Worm (Caenorhabditis elegans) whole organism, L4 larva: ENCODE data around the gene F23F1.10.
A peak's percentile ranks its signal among the peaks of the same experiment; 100 is the strongest.

ENCODE experiments used
- F44E2.7 ChIP-seq: fragments of 200-800 bp; sonication (Bioruptor generic); IDR thresholded peaks from 2 replicates; pipeline ENCODE4 v2.1.2; 2022; ENCODE audit warnings: missing genetic modification characterization, missing compliant biosample characterization
- T20F7.1 ChIP-seq: fragments of 200-800 bp; sonication (Bioruptor generic); optimal IDR thresholded peaks from 2 replicates; lab custom pipeline; 2018; ENCODE audit warnings: mild to moderate bottlenecking, missing genetic modification characterization, missing compliant biosample characterization
- Y105C5A.15 ChIP-seq: fragments of 200-800 bp; sonication (Bioruptor generic); IDR thresholded peaks from 2 replicates; pipeline ENCODE4 v1.3.6; 2022; ENCODE audit warnings: missing genetic modification characterization, missing compliant biosample characterization
- Y75B8A.6 ChIP-seq: fragments of 200-800 bp; sonication (Bioruptor generic); IDR thresholded peaks from 2 replicates; pipeline ENCODE4 v1.3.6; 2022; ENCODE audit warnings: missing genetic modification reagents, missing genetic modification characterization, missing compliant biosample characterization
- ceh-82 ChIP-seq: sonication (generic microtip); optimal IDR thresholded peaks from 2 replicates; lab custom pipeline; 2017; ENCODE audit warnings: missing biosample characterization, missing genetic modification characterization
- cey-2 ChIP-seq: sonication (generic microtip); optimal IDR thresholded peaks from 3 replicates; lab custom pipeline; 2017; ENCODE audit warnings: missing genetic modification characterization, mild to moderate bottlenecking, missing compliant biosample characterization, antibody characterized with exemption, borderline replicate concordance; ENCODE audit not compliant: insufficient read depth
- dmd-6 ChIP-seq: fragments of 200-800 bp; sonication (Bioruptor generic); IDR thresholded peaks from 2 replicates; pipeline ENCODE4 v1.3.6; 2022; ENCODE audit warnings: missing genetic modification reagents, missing genetic modification characterization, missing compliant biosample characterization
- dmd-8 ChIP-seq: fragments of 200-800 bp; sonication (Bioruptor generic); IDR thresholded peaks from 2 replicates; pipeline ENCODE4 v1.3.6; 2022; ENCODE audit warnings: missing genetic modification characterization, missing compliant biosample characterization
- duxl-1 ChIP-seq: sonication (generic microtip); optimal IDR thresholded peaks from 2 replicates; lab custom pipeline; 2016; ENCODE audit warnings: mild to moderate bottlenecking, missing genetic modification characterization, moderate library complexity, missing compliant biosample characterization; ENCODE audit not compliant: poor library complexity
- dve-1 ChIP-seq: sonication (generic microtip); optimal IDR thresholded peaks from 2 replicates; lab custom pipeline; 2017; ENCODE audit warnings: antibody characterized with exemption, mild to moderate bottlenecking, missing genetic modification characterization, missing compliant biosample characterization; ENCODE audit not compliant: insufficient read depth
- fkh-10 ChIP-seq: fragments of 150-350 bp; optimal IDR thresholded peaks from 2 replicates; lab custom pipeline; 2014; ENCODE audit warnings: missing biosample characterization, missing genetic modification reagents, missing genetic modification characterization
- lin-1 ChIP-seq: fragments of 200-800 bp; sonication (Bioruptor generic); IDR thresholded peaks from 2 replicates; pipeline ENCODE4 v1.3.6; 2022; ENCODE audit warnings: missing genetic modification reagents, missing genetic modification characterization, missing compliant biosample characterization
- lin-13 ChIP-seq: fragments of 150-350 bp; optimal IDR thresholded peaks from 2 replicates; lab custom pipeline; 2014; ENCODE audit warnings: missing biosample characterization, missing genetic modification reagents, missing genetic modification characterization
- lin-15B ChIP-seq: fragments of 150-350 bp; sonication (generic microtip); optimal IDR thresholded peaks from 3 replicates; lab custom pipeline; 2014; ENCODE audit warnings: missing biosample characterization, missing genetic modification characterization
- lin-29 ChIP-seq: fragments of 200-800 bp; sonication (Bioruptor generic); IDR thresholded peaks from 2 replicates; pipeline ENCODE4 v1.3.6; 2022; ENCODE audit warnings: missing genetic modification reagents, missing genetic modification characterization, missing compliant biosample characterization
- lin-38 ChIP-seq: fragments of 200-800 bp; sonication (Bioruptor generic); IDR thresholded peaks from 2 replicates; pipeline ENCODE4 v1.3.6; 2022; ENCODE audit warnings: missing genetic modification reagents, missing genetic modification characterization, missing compliant biosample characterization
- lin-39 ChIP-seq: fragments of 150-350 bp; optimal IDR thresholded peaks from 2 replicates; lab custom pipeline; 2014; ENCODE audit warnings: missing biosample characterization, missing genetic modification reagents, missing genetic modification characterization
- mdl-1 ChIP-seq, 2 experiments: fragments of 150-350 bp in 1 of 2; sonication (generic microtip) in 1 of 2; optimal IDR thresholded peaks; 2 replicates each; lab custom pipeline; 2014 to 2017; ENCODE audit warnings: missing biosample characterization in 2 of 2, missing genetic modification characterization in 2 of 2
- mes-2 ChIP-seq: sonication (generic microtip); optimal IDR thresholded peaks from 2 replicates; lab custom pipeline; 2016; ENCODE audit warnings: missing genotype, mild to moderate bottlenecking, missing genetic modification characterization, missing compliant biosample characterization; ENCODE audit not compliant: poor library complexity, severe bottlenecking
- mxl-2 ChIP-seq: fragments of 200-800 bp; sonication (Bioruptor generic); conservative IDR thresholded peaks from 2 replicates; pipeline ENCODE4 v1.3.6; 2022; ENCODE audit warnings: missing genetic modification reagents, missing genetic modification characterization, missing compliant biosample characterization
- nhr-10 ChIP-seq: fragments of 150-350 bp; optimal IDR thresholded peaks from 2 replicates; lab custom pipeline; 2014; ENCODE audit warnings: missing biosample characterization, missing genetic modification characterization
- nhr-102 ChIP-seq: sonication (generic microtip); optimal IDR thresholded peaks from 2 replicates; lab custom pipeline; 2016; ENCODE audit warnings: mild to moderate bottlenecking, missing genetic modification characterization, moderate library complexity, missing compliant biosample characterization
- nhr-48 ChIP-seq: sonication (generic microtip); optimal IDR thresholded peaks from 2 replicates; lab custom pipeline; 2016; ENCODE audit warnings: mild to moderate bottlenecking, missing genetic modification characterization, missing compliant biosample characterization
- pha-4 ChIP-seq, 2 experiments: fragments of 150-350 bp in 1 of 2; fragments of 200-800 bp in 1 of 2; sonication (Bioruptor generic) in 1 of 2; IDR thresholded peaks in 1 of 2; optimal IDR thresholded peaks in 1 of 2; 2 replicates each; pipeline versions ENCODE4 v1.3.6 to Lab custom; 2014 to 2022; ENCODE audit warnings: missing genetic modification characterization in 2 of 2, missing genetic modification reagents in 2 of 2, missing biosample characterization in 1 of 2, missing compliant biosample characterization in 1 of 2
- php-3 ChIP-seq: fragments of 200-800 bp; sonication (Bioruptor generic); IDR thresholded peaks from 2 replicates; pipeline ENCODE4 v1.3.6; 2022; ENCODE audit warnings: missing genetic modification reagents, missing genetic modification characterization, missing compliant biosample characterization
- rbr-2 ChIP-seq: sonication (generic microtip); optimal IDR thresholded peaks from 2 replicates; lab custom pipeline; 2016; ENCODE audit warnings: missing genotype, missing genetic modification characterization, missing compliant biosample characterization
- saeg-2 ChIP-seq: fragments of 200-800 bp; sonication (Bioruptor generic); IDR thresholded peaks from 2 replicates; pipeline ENCODE4 v1.3.6; 2022; ENCODE audit warnings: missing genetic modification reagents, missing genetic modification characterization, missing compliant biosample characterization
- skn-1 ChIP-seq: fragments of 150-350 bp; optimal IDR thresholded peaks from 2 replicates; lab custom pipeline; 2014; ENCODE audit warnings: missing biosample characterization, missing genetic modification characterization
- snpc-4 ChIP-seq: fragments of 150-350 bp; optimal IDR thresholded peaks from 2 replicates; lab custom pipeline; 2014; ENCODE audit warnings: missing biosample characterization, missing genetic modification characterization
- unc-130 ChIP-seq: sonication (generic microtip); optimal IDR thresholded peaks from 2 replicates; lab custom pipeline; 2016; ENCODE audit warnings: missing genetic modification reagents, missing genetic modification characterization, missing compliant biosample characterization
- unc-62 ChIP-seq, 3 experiments: fragments of 150-350 bp in 1 of 3; sonication (generic microtip); optimal IDR thresholded peaks in 2 of 3; peaks in 1 of 3; 1 replicate in 1 of 3; 2 replicates in 2 of 3; lab custom pipeline; 2014 to 2017; ENCODE audit warnings: missing biosample characterization in 3 of 3, missing genetic modification characterization in 3 of 3, missing genetic modification reagents in 3 of 3, missing genotype in 1 of 3
- vab-7 ChIP-seq: fragments of 200-800 bp; sonication (Bioruptor generic); IDR thresholded peaks from 2 replicates; pipeline ENCODE4 v1.3.6; 2022; ENCODE audit warnings: missing genetic modification reagents, missing genetic modification characterization, missing compliant biosample characterization
- zip-11 ChIP-seq: fragments of 200-800 bp; sonication (Bioruptor generic); IDR thresholded peaks from 2 replicates; pipeline ENCODE4 v1.3.6; 2022; ENCODE audit warnings: missing genetic modification characterization, missing compliant biosample characterization

Gene F23F1.10

ce11 chrII:41914-42313 lies at the start of gene F23F1.10:
Gene F23F1.10 (minus strand): TSS chrII:41982.
- peak; percentile 14 for TF ChIP-seq T20F7.1
- TF ChIP-seq pha-4 (GFP tag; IDR thresholded peaks at IDR 0.05; lab: Robert Waterston, UW) = peak; percentile 35; the same call in 1 of the 2 replicates
- no peak for TF ChIP-seq pha-4 (tag; optimal IDR thresholded peaks at IDR 0.05; lab: Kevin White, UChicago)
- TF ChIP-seq nhr-102 (tag; lab: Kevin White, UChicago) = peak; percentile 13
- TF ChIP-seq zip-11 (GFP tag; lab: Robert Waterston, UW) = no peak
- peak; percentile 58 for TF ChIP-seq lin-38 (GFP tag; lab: Robert Waterston, UW)

- TF ChIP-seq F44E2.7 (no peak), unc-62 (GFP tag; optimal IDR thresholded peaks at IDR 0.05 in 1 of 2; lab: Kevin White, UChicago) (peak in 1 of 2 experiments; percentile 49), unc-62 (tag; optimal IDR thresholded peaks at IDR 0.05; lab: Kevin White, UChicago) (no peak)
Observed at ce11 chrII:91419-91818, 49.6 kb upstream of the F23F1.10 start, which contains the start of gene mcat-1. Gene mcat-1 (minus strand): TSS chrII:91519.

DNA sequence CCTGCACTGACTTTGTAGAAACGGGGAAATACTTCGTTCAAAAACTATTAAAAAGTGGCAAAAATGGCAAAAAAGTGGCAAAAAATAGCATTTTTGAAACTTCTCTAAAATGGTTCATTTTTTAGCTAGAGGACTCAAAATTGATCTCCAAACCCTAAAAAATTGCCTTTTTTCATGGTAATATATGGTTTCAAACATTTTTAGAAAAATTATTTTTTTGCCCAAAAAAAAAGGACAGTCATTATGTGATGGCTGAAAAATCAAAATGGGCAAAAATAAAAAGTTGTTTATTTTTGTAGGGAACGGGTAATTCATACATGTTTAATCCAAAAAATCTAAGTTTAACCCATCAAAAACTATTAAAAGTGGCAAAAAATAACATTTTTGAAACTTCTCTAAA lies 46.2 kb upstream of the F23F1.10 start:
- TF ChIP-seq rbr-2 (tag; lab: Kevin White, UChicago) (no peak), nhr-48 (tag; lab: Kevin White, UChicago) (no peak), mdl-1 (tag; optimal IDR thresholded peaks at IDR 0.05; lab: Kevin White, UChicago) (no peak), unc-130 (no peak)
- TF ChIP-seq, all 104 proteins: peak for 0

- no peak for TF ChIP-seq mes-2
- TF ChIP-seq ceh-82 = no peak
- TF ChIP-seq unc-62 (GFP tag; optimal IDR thresholded peaks at IDR 0.05 in 1 of 2; lab: Kevin White, UChicago) = no peak
- no peak for TF ChIP-seq unc-62 (tag; optimal IDR thresholded peaks at IDR 0.05; lab: Kevin White, UChicago)
- TF ChIP-seq nhr-10 (tag; lab: Kevin White, UChicago) = no peak
- TF ChIP-seq skn-1 (tag; lab: Kevin White, UChicago) = no peak
- no peak for TF ChIP-seq php-3 (GFP tag; lab: Robert Waterston, UW)
- no peak for TF ChIP-seq dmd-8 (GFP tag; lab: Robert Waterston, UW)
- TF ChIP-seq lin-15B (tag; lab: Kevin White, UChicago) = no peak
- no peak for TF ChIP-seq fkh-10 (GFP tag; lab: Kevin White, UChicago)
- TF ChIP-seq Y75B8A.6 (GFP tag; lab: Robert Waterston, UW) = no peak
- TF ChIP-seq vab-7 = no peak
- no peak for TF ChIP-seq dve-1 (tag; lab: Kevin White, UChicago)
- TF ChIP-seq snpc-4 (tag; lab: Kevin White, UChicago) = no peak
- TF ChIP-seq saeg-2 (GFP tag; lab: Robert Waterston, UW) = no peak
- TF ChIP-seq Y105C5A.15 (GFP tag; lab: Robert Waterston, UW) = no peak
Observed at ce11 chrII:86794-87193, 45.0 kb upstream of the F23F1.10 start.

- TF ChIP-seq unc-62 (GFP tag; optimal IDR thresholded peaks at IDR 0.05 in 1 of 2; lab: Kevin White, UChicago) (peak in 1 of 2 experiments; percentile 13), unc-62 (tag; optimal IDR thresholded peaks at IDR 0.05; lab: Kevin White, UChicago) (no peak), pha-4 (GFP tag; IDR thresholded peaks at IDR 0.05; lab: Robert Waterston, UW) (no peak), pha-4 (tag; optimal IDR thresholded peaks at IDR 0.05; lab: Kevin White, UChicago) (no peak)
- TF ChIP-seq, all 104 proteins: peak for 1
Observed at ce11 chrII:84134-84533, 42.4 kb upstream of the F23F1.10 start, which contains the start of gene C50D2.6. Gene C50D2.6 (plus strand): TSS chrII:84434.

- TF ChIP-seq lin-13 (GFP tag; lab: Kevin White, UChicago) = no peak
- no peak for TF ChIP-seq lin-1 (GFP tag; lab: Robert Waterston, UW)
- no peak for TF ChIP-seq duxl-1
- TF ChIP-seq mxl-2 (GFP tag; lab: Robert Waterston, UW) = no peak
- no peak for TF ChIP-seq snpc-4 (tag; lab: Kevin White, UChicago)
- TF ChIP-seq cey-2 (tag; lab: Kevin White, UChicago) = no peak
- no peak for TF ChIP-seq lin-39 (tag; lab: Kevin White, UChicago)
- no peak for TF ChIP-seq lin-29
- TF ChIP-seq dmd-6 (GFP tag; lab: Robert Waterston, UW) = no peak
- TF ChIP-seq, all 104 proteins: peak for 0
Observed at ce11 chrII:79166-79565, 37.4 kb upstream of the F23F1.10 start, which contains the start of gene C23H3.9. Gene C23H3.9 (minus strand): TSS chrII:79266.
